Fruit fly (Drosophila melanogaster) whole organism, adult: ENCODE measurements around the gene CG11263.

Source experiments
- CG7045 ChIP-seq: fragments of 200-800 bp; sonication (Bioruptor generic); optimal IDR thresholded peaks from 2 replicates; lab custom pipeline; 2017; ENCODE audit warnings: missing biosample characterization, mild to moderate bottlenecking, missing genetic modification characterization
- CG7101 ChIP-seq: fragments of 200-800 bp; sonication (Bioruptor generic); optimal IDR thresholded peaks from 2 replicates; lab custom pipeline; 2018; ENCODE audit warnings: missing biosample characterization, mild to moderate bottlenecking, missing genetic modification characterization, moderate library complexity
- Clk ChIP-seq: fragments of 200-800 bp; sonication (Bioruptor generic); optimal IDR thresholded peaks from 2 replicates; lab custom pipeline; 2017; ENCODE audit warnings: missing biosample characterization, missing genetic modification characterization
- bab1 ChIP-seq: fragments of 200-800 bp; sonication (Bioruptor generic); optimal IDR thresholded peaks from 3 replicates; lab custom pipeline; 2019; ENCODE audit warnings: missing biosample characterization, mild to moderate bottlenecking, missing genetic modification characterization, moderate library complexity
- cnc ChIP-seq, 2 experiments: fragments of >200 bp; optimal IDR thresholded peaks; 2 replicates each; lab custom pipeline; 2017
- kay ChIP-seq: fragments of 200-800 bp; sonication (Bioruptor generic); peaks from one replicate; lab custom pipeline; 2016; ENCODE audit warnings: missing biosample characterization, missing genetic modification characterization, borderline replicate concordance
- pad ChIP-seq: fragments of 200-800 bp; sonication (Bioruptor generic); optimal IDR thresholded peaks from 3 replicates; lab custom pipeline; 2017; ENCODE audit warnings: missing biosample characterization, missing genetic modification characterization, mild to moderate bottlenecking, moderate library complexity, missing genetic modification reagents

DNA sequence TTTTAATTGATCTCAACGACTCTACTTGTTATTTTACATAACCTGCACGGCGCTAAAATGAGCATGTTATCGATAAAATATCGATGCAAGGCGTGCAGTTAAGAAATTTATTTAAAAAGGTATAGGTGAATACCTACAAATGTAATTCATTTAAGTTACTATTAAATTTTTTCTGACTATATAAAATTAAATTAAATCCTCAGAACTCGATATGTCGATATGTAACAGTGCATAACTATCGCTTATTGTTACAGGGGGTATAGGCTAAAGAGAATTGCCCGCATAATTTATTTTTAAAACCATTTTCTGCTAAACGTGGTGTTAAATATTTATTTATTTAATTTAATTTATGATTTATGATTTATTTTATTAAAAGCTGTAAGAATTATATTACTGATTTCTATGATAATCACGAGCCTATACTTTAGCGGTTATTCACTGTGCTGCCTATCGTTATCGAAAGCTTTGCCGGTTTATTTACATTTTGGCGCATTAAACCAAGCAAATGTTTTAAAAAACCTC lies 11.2 kb downstream of the CG11263 start, which contains the start of the genes mRpL20 and Icmt:
- TF ChIP-seq Clk (peak; percentile 45), pad (peak; percentile 62), bab1 (GFP tag; lab: Kevin White, UChicago) (peak; percentile 95), kay (GFP tag; lab: Kevin White, UChicago) (peak; percentile 94), CG7045 (GFP tag; lab: Kevin White, UChicago) (peak; percentile 85), CG7101 (tag; lab: Kevin White, UChicago) (peak; percentile 98), cnc (optimal IDR thresholded peaks at IDR 0.05; lab: Kevin White, UChicago) (no peak)
